Worm (Caenorhabditis elegans): ENCODE data around the gene ing-3.

DNA sequence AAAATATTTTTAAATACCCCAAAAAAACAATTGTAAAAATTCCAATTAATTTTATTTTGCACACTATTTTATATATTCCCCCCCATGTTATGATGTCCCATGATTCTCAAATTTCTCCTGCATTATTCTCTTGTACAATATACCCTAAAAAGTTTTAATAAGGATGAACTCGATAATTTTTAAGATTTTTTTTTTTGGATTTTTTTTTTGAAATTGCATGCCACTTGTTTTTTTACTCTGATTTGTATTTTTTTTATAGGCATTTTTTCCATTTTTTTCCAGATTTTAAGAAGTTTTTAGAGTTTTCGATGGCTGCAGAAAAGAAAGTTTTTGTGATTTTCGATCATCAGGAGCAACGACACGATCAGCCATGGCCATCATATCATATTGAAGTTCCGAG is 6.6 kb downstream of the ing-3 start, which contains the start of gene hda-10:
- TF ChIP-seq hlh-30 (tag; optimal IDR thresholded peaks at IDR 0.05; ENCODE audit: insufficient read depth), result no peak
- TF ChIP-seq tbx-2 (tag; optimal IDR thresholded peaks at IDR 0.05), result no peak
- TF ChIP-seq mec-3 (tag; optimal IDR thresholded peaks at IDR 0.05; ENCODE audit: borderline replicate concordance), result no peak
- no peak for TF ChIP-seq ahr-1 (tag; optimal IDR thresholded peaks at IDR 0.05)
- TF ChIP-seq unc-86 (tag; optimal IDR thresholded peaks at IDR 0.05), result no peak
- no peak for TF ChIP-seq fkh-10 (GFP tag; optimal IDR thresholded peaks at IDR 0.05)
- no peak for TF ChIP-seq nhr-11 (tag; optimal IDR thresholded peaks at IDR 0.05)
- TF ChIP-seq ceh-14 (tag; optimal IDR thresholded peaks at IDR 0.05), result no peak
- TF ChIP-seq hlh-15 (tag; optimal IDR thresholded peaks at IDR 0.05), result no peak
- TF ChIP-seq pqm-1 (tag; optimal IDR thresholded peaks at IDR 0.05), result no peak
- no peak for TF ChIP-seq ceh-22 (tag; optimal IDR thresholded peaks at IDR 0.05)
- no peak for TF ChIP-seq lim-6 (tag; optimal IDR thresholded peaks at IDR 0.05)
